Worm (Caenorhabditis elegans) whole organism, L4 larva: ENCODE results near the gene srx-46.

Source experiments
- F44E2.7 ChIP-seq: fragments of 200-800 bp; sonication (Bioruptor generic); IDR thresholded peaks from 2 replicates; pipeline ENCODE4 v2.1.2; 2022; ENCODE audit warnings: missing genetic modification characterization, missing compliant biosample characterization
- R02D3.7 ChIP-seq: fragments of 150-350 bp; sonication (generic microtip); optimal IDR thresholded peaks from 3 replicates; lab custom pipeline; 2014; ENCODE audit warnings: missing biosample characterization, missing genetic modification characterization
- T20F7.1 ChIP-seq: fragments of 200-800 bp; sonication (Bioruptor generic); optimal IDR thresholded peaks from 2 replicates; lab custom pipeline; 2018; ENCODE audit warnings: mild to moderate bottlenecking, missing genetic modification characterization, missing compliant biosample characterization
- Y105C5A.15 ChIP-seq: fragments of 200-800 bp; sonication (Bioruptor generic); IDR thresholded peaks from 2 replicates; pipeline ENCODE4 v1.3.6; 2022; ENCODE audit warnings: missing genetic modification characterization, missing compliant biosample characterization
- ZK337.2 ChIP-seq: fragments of 200-800 bp; sonication (Bioruptor generic); IDR thresholded peaks from 2 replicates; pipeline ENCODE4 v1.3.6; 2022; ENCODE audit warnings: missing genetic modification reagents, missing genetic modification characterization, missing compliant biosample characterization
- aha-1 ChIP-seq: fragments of 150-350 bp; peaks from one replicate; lab custom pipeline; 2014; ENCODE audit warnings: missing biosample characterization, missing genetic modification characterization
- ama-1 ChIP-seq: fragments of 150-350 bp; optimal IDR thresholded peaks from 2 replicates; lab custom pipeline; 2014; ENCODE audit warnings: inconsistent platforms, mixed read lengths
- arid-1 ChIP-seq: fragments of 200-800 bp; sonication (Bioruptor generic); conservative IDR thresholded peaks from 2 replicates; pipeline ENCODE4 v1.3.6; 2022; ENCODE audit warnings: missing genetic modification reagents, missing genetic modification characterization, missing compliant biosample characterization
- attf-4 ChIP-seq: sonication (generic microtip); optimal IDR thresholded peaks from 3 replicates; lab custom pipeline; 2017; ENCODE audit warnings: missing biosample characterization, missing genetic modification characterization
- daf-16 ChIP-seq, 3 experiments: sonication (generic microtip); optimal IDR thresholded peaks; 2 replicates each; lab custom pipeline; 2016 to 2017; ENCODE audit warnings: missing genetic modification characterization in 3 of 3, missing genetic modification reagents in 3 of 3, mild to moderate bottlenecking in 2 of 3, missing compliant biosample characterization in 2 of 3, missing biosample characterization in 1 of 3, moderate library complexity in 1 of 3
- daf-19 ChIP-seq: fragments of 200-800 bp; sonication (Bioruptor generic); conservative IDR thresholded peaks from 2 replicates; pipeline ENCODE4 v1.3.6; 2022; ENCODE audit warnings: missing genetic modification characterization, missing compliant biosample characterization
- dmd-6 ChIP-seq: fragments of 200-800 bp; sonication (Bioruptor generic); IDR thresholded peaks from 2 replicates; pipeline ENCODE4 v1.3.6; 2022; ENCODE audit warnings: missing genetic modification reagents, missing genetic modification characterization, missing compliant biosample characterization
- dmd-9 ChIP-seq: fragments of 200-800 bp; sonication (Bioruptor generic); IDR thresholded peaks from 2 replicates; pipeline ENCODE4 v1.3.6; 2022; ENCODE audit warnings: missing genetic modification reagents, missing genetic modification characterization, missing compliant biosample characterization
- duxl-1 ChIP-seq: sonication (generic microtip); optimal IDR thresholded peaks from 2 replicates; lab custom pipeline; 2016; ENCODE audit warnings: mild to moderate bottlenecking, missing genetic modification characterization, moderate library complexity, missing compliant biosample characterization; ENCODE audit not compliant: poor library complexity
- dve-1 ChIP-seq: sonication (generic microtip); optimal IDR thresholded peaks from 2 replicates; lab custom pipeline; 2017; ENCODE audit warnings: antibody characterized with exemption, mild to moderate bottlenecking, missing genetic modification characterization, missing compliant biosample characterization; ENCODE audit not compliant: insufficient read depth
- gei-8 ChIP-seq: fragments of 200-800 bp; sonication (Bioruptor generic); optimal IDR thresholded peaks from 2 replicates; lab custom pipeline; 2018; ENCODE audit warnings: mild to moderate bottlenecking, missing genetic modification characterization, missing compliant biosample characterization
- hif-1 ChIP-seq, 2 experiments: sonication (generic microtip); optimal IDR thresholded peaks; 2 replicates each; lab custom pipeline; 2016 to 2017; ENCODE audit warnings: missing compliant biosample characterization in 2 of 2, missing genetic modification characterization in 2 of 2, missing genetic modification reagents in 2 of 2, missing genotype in 2 of 2, mild to moderate bottlenecking in 1 of 2
- hlh-30 ChIP-seq: sonication (generic microtip); optimal IDR thresholded peaks from 2 replicates; lab custom pipeline; 2017; ENCODE audit warnings: antibody characterized with exemption, mild to moderate bottlenecking, missing genetic modification characterization, missing compliant biosample characterization; ENCODE audit not compliant: insufficient read depth
- lin-13 ChIP-seq: fragments of 150-350 bp; optimal IDR thresholded peaks from 2 replicates; lab custom pipeline; 2014; ENCODE audit warnings: missing biosample characterization, missing genetic modification reagents, missing genetic modification characterization
- lsy-2 ChIP-seq, 2 experiments: fragments of 150-350 bp in 1 of 2; sonication (generic microtip) in 1 of 2; optimal IDR thresholded peaks; 2 replicates each; lab custom pipeline; 2014 to 2017; ENCODE audit warnings: missing biosample characterization in 2 of 2, missing genetic modification characterization in 2 of 2
- mdl-1 ChIP-seq, 2 experiments: fragments of 150-350 bp in 1 of 2; sonication (generic microtip) in 1 of 2; optimal IDR thresholded peaks; 2 replicates each; lab custom pipeline; 2014 to 2017; ENCODE audit warnings: missing biosample characterization in 2 of 2, missing genetic modification characterization in 2 of 2
- mep-1 ChIP-seq: fragments of 150-350 bp; sonication (generic microtip); optimal IDR thresholded peaks from 3 replicates; lab custom pipeline; 2014; ENCODE audit warnings: missing biosample characterization, missing genetic modification characterization
- mes-2 ChIP-seq: sonication (generic microtip); optimal IDR thresholded peaks from 2 replicates; lab custom pipeline; 2016; ENCODE audit warnings: missing genotype, mild to moderate bottlenecking, missing genetic modification characterization, missing compliant biosample characterization; ENCODE audit not compliant: poor library complexity, severe bottlenecking
- mxl-3 ChIP-seq: fragments of 200-800 bp; sonication (Bioruptor generic); optimal IDR thresholded peaks from 2 replicates; lab custom pipeline; 2018; ENCODE audit warnings: mild to moderate bottlenecking, missing genetic modification characterization, missing compliant biosample characterization
- nhr-111 ChIP-seq: fragments of 200-800 bp; sonication (Bioruptor generic); optimal IDR thresholded peaks from 2 replicates; lab custom pipeline; 2018; ENCODE audit warnings: mild to moderate bottlenecking, missing genetic modification characterization, missing compliant biosample characterization
- nhr-25 ChIP-seq: sonication (generic microtip); optimal IDR thresholded peaks from 2 replicates; lab custom pipeline; 2017; ENCODE audit warnings: missing genetic modification characterization, mild to moderate bottlenecking, missing compliant biosample characterization, antibody characterized with exemption, moderate library complexity, borderline replicate concordance; ENCODE audit not compliant: insufficient read depth
- nhr-28 ChIP-seq: fragments of 150-350 bp; optimal IDR thresholded peaks from 2 replicates; lab custom pipeline; 2014; ENCODE audit warnings: missing biosample characterization, missing genetic modification characterization
- nhr-41 ChIP-seq: fragments of 200-800 bp; sonication (Bioruptor generic); IDR thresholded peaks from 2 replicates; pipeline ENCODE4 v1.3.6; 2022; ENCODE audit warnings: missing genetic modification reagents, missing genetic modification characterization, missing compliant biosample characterization
- nhr-48 ChIP-seq: sonication (generic microtip); optimal IDR thresholded peaks from 2 replicates; lab custom pipeline; 2016; ENCODE audit warnings: mild to moderate bottlenecking, missing genetic modification characterization, missing compliant biosample characterization
- nhr-77 ChIP-seq: fragments of 150-350 bp; optimal IDR thresholded peaks from 2 replicates; lab custom pipeline; 2014; ENCODE audit warnings: missing biosample characterization, missing genetic modification characterization
- pha-4 ChIP-seq, 2 experiments: fragments of 150-350 bp in 1 of 2; fragments of 200-800 bp in 1 of 2; sonication (Bioruptor generic) in 1 of 2; IDR thresholded peaks in 1 of 2; optimal IDR thresholded peaks in 1 of 2; 2 replicates each; pipeline versions ENCODE4 v1.3.6 to Lab custom; 2014 to 2022; ENCODE audit warnings: missing genetic modification characterization in 2 of 2, missing genetic modification reagents in 2 of 2, missing biosample characterization in 1 of 2, missing compliant biosample characterization in 1 of 2
- pqm-1 ChIP-seq: sonication (generic microtip); optimal IDR thresholded peaks from 2 replicates; lab custom pipeline; 2017; ENCODE audit warnings: missing biosample characterization, missing genetic modification characterization
- saeg-2 ChIP-seq: fragments of 200-800 bp; sonication (Bioruptor generic); IDR thresholded peaks from 2 replicates; pipeline ENCODE4 v1.3.6; 2022; ENCODE audit warnings: missing genetic modification reagents, missing genetic modification characterization, missing compliant biosample characterization
- set-16 ChIP-seq: fragments of 200-800 bp; sonication (Bioruptor generic); IDR thresholded peaks from 2 replicates; pipeline ENCODE4 v1.3.6; 2022; ENCODE audit warnings: missing genetic modification reagents, missing genetic modification characterization, missing compliant biosample characterization
- skn-1 ChIP-seq: fragments of 150-350 bp; optimal IDR thresholded peaks from 2 replicates; lab custom pipeline; 2014; ENCODE audit warnings: missing biosample characterization, missing genetic modification characterization
- snpc-1.2 ChIP-seq: fragments of 200-800 bp; sonication (Bioruptor generic); IDR thresholded peaks from 2 replicates; pipeline ENCODE4 v1.3.6; 2022; ENCODE audit warnings: missing genetic modification reagents, missing genetic modification characterization, missing compliant biosample characterization
- snpc-4 ChIP-seq: fragments of 150-350 bp; optimal IDR thresholded peaks from 2 replicates; lab custom pipeline; 2014; ENCODE audit warnings: missing biosample characterization, missing genetic modification characterization
- tra-1 ChIP-seq: fragments of 200-800 bp; sonication (Bioruptor generic); IDR thresholded peaks from 2 replicates; pipeline ENCODE4 v1.3.6; 2022; ENCODE audit warnings: missing genetic modification reagents, missing genetic modification characterization, missing compliant biosample characterization
- unc-130 ChIP-seq: sonication (generic microtip); optimal IDR thresholded peaks from 2 replicates; lab custom pipeline; 2016; ENCODE audit warnings: missing genetic modification reagents, missing genetic modification characterization, missing compliant biosample characterization
- vab-7 ChIP-seq: fragments of 200-800 bp; sonication (Bioruptor generic); IDR thresholded peaks from 2 replicates; pipeline ENCODE4 v1.3.6; 2022; ENCODE audit warnings: missing genetic modification reagents, missing genetic modification characterization, missing compliant biosample characterization
- zag-1 ChIP-seq: fragments of 150-350 bp; optimal IDR thresholded peaks from 2 replicates; lab custom pipeline; 2014; ENCODE audit warnings: missing biosample characterization, missing genetic modification characterization
- zfp-3 ChIP-seq: fragments of 200-800 bp; sonication (Bioruptor generic); conservative IDR thresholded peaks from 2 replicates; pipeline ENCODE4 v1.3.6; 2022; ENCODE audit warnings: missing genetic modification reagents, missing genetic modification characterization, missing compliant biosample characterization

Gene srx-46

DNA sequence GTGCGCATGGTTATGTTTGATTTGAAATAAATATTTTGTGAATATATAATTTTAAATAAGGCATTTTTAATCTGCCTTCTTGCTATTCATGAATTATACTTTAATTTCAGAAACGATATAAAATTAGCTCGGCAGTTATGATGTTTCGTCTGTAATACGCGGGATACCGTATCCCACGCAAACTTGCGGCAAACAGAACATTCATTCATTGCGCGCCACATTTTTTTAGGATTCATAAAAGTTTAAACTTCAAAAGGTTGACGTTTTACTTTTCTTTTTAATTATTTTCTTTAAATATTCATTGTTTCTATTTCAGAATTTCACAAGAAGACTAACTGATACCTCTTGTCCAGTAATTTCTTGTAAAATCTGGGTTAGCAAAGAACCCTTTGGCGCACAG, 30.2 kb upstream of the srx-46 start, which contains the start of gene tag-153:
Gene tag-153 (plus strand): TSS at position 200 of the 400 bp plus-strand sequence.
- no peak for TF ChIP-seq daf-16 (GFP tag; optimal IDR thresholded peaks at IDR 0.05; lab: Kevin White, UChicago)
- no peak for TF ChIP-seq daf-16 (tag; optimal IDR thresholded peaks at IDR 0.05; lab: Kevin White, UChicago)
- no peak for TF ChIP-seq duxl-1 (tag; lab: Kevin White, UChicago)
- no peak for TF ChIP-seq T20F7.1 (GFP tag; lab: Kevin White, UChicago)
- no peak for TF ChIP-seq gei-8 (GFP tag; lab: Kevin White, UChicago)
- TF ChIP-seq ZK337.2 = no peak
- TF ChIP-seq daf-19 (GFP tag; lab: Robert Waterston, UW) = no peak
- TF ChIP-seq arid-1 (GFP tag; lab: Robert Waterston, UW) = no peak
- no peak for TF ChIP-seq skn-1
- no peak for TF ChIP-seq dmd-9
- no peak for TF ChIP-seq R02D3.7 (tag; lab: Kevin White, UChicago)
- no peak for TF ChIP-seq snpc-1.2 (GFP tag; lab: Robert Waterston, UW)
- TF ChIP-seq pha-4 (GFP tag; IDR thresholded peaks at IDR 0.05; lab: Robert Waterston, UW) = no peak
- no peak for TF ChIP-seq pha-4 (tag; optimal IDR thresholded peaks at IDR 0.05; lab: Kevin White, UChicago)
- no peak for TF ChIP-seq mep-1 (tag; lab: Kevin White, UChicago)

DNA sequence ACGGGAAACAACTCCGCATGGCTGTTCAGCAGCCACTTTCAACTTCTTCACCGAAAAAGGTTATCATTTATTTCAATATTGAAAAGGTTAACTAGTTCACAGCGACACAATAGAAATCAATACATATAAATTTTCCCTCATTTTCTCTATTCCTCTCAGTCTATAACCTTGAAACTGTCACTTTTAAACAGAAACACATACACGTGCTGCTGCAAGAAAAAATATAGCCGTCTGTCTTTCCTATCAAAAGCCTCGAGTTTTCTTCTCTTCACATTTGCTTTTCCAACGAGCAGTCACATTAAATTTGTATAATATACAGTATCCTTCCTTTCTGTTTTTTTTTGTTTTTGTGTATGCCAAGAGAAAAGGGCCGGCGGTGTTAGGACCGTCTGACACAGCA, 28.9 kb upstream of the srx-46 start:
- TF ChIP-seq unc-130 (GFP tag; lab: Kevin White, UChicago) (no peak), aha-1 (tag; lab: Kevin White, UChicago) (peak; percentile 53), nhr-111 (GFP tag; lab: Kevin White, UChicago) (no peak), mdl-1 (tag; optimal IDR thresholded peaks at IDR 0.05; lab: Kevin White, UChicago) (peak; percentile 4 to 42), pqm-1 (tag; lab: Kevin White, UChicago) (no peak), hlh-30 (tag; lab: Kevin White, UChicago) (peak; percentile 56), nhr-41 (GFP tag; lab: Robert Waterston, UW) (no peak), lsy-2 (tag; optimal IDR thresholded peaks at IDR 0.05; lab: Kevin White, UChicago) (no peak), Y105C5A.15 (GFP tag; lab: Robert Waterston, UW) (no peak), saeg-2 (GFP tag; lab: Robert Waterston, UW) (no peak), snpc-4 (tag; lab: Kevin White, UChicago) (no peak), nhr-48 (no peak), zag-1 (tag; lab: Kevin White, UChicago) (no peak), mxl-3 (GFP tag; lab: Kevin White, UChicago) (peak; percentile 56), F44E2.7 (GFP tag; lab: Robert Waterston, UW) (no peak), dve-1 (tag; lab: Kevin White, UChicago) (peak; percentile 6)

DNA sequence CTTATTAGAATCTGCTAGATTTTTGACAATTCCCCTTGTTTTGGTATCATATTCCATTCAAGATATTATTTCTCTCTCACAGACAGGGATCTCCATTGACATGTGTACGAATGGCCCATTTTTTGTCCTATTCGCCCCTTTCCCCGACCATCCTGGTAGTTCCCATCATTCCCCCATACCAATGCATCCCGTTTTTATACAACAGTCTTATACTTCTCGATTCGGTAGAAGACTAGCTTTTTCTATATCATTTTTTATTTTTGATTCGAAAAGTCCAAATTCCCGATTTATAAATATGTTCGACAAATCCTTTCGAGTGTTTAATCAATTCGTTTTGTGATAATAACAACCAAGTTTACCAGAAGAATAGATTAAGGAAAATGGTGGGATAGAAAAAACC, 26.1 kb upstream of the srx-46 start:
- no peak for TF ChIP-seq mes-2 (tag; lab: Kevin White, UChicago)
- no peak for TF ChIP-seq hif-1 (tag; optimal IDR thresholded peaks at IDR 0.05; lab: Kevin White, UChicago)
- TF ChIP-seq zfp-3 (GFP tag; lab: Robert Waterston, UW) = no peak
- peak; percentile 34 for TF ChIP-seq ama-1 (lab: Kevin White, UChicago)
- TF ChIP-seq nhr-25 = no peak
- TF ChIP-seq tra-1 (GFP tag; lab: Robert Waterston, UW) = no peak
- no peak for TF ChIP-seq nhr-28 (tag; lab: Kevin White, UChicago)
- TF ChIP-seq dmd-6 = no peak
- TF ChIP-seq nhr-77 (tag; lab: Kevin White, UChicago) = peak; percentile 56
- no peak for TF ChIP-seq vab-7
- TF ChIP-seq set-16 (GFP tag; lab: Robert Waterston, UW) = no peak
- no peak for TF ChIP-seq lin-13
- TF ChIP-seq attf-4 (tag; lab: Kevin White, UChicago) = no peak
- no peak for TF ChIP-seq unc-130 (GFP tag; lab: Kevin White, UChicago)
